Worm (Caenorhabditis elegans) whole organism, midembryonic: ENCODE results near the gene srj-7.

Experiments
- T22C8.4 ChIP-seq: fragments of 200-800 bp; sonication (Bioruptor generic); IDR thresholded peaks from 2 replicates; pipeline ENCODE4 v1.3.6; 2022; ENCODE audit warnings: missing genetic modification characterization, missing compliant biosample characterization
- cog-1 ChIP-seq: sonication (generic microtip); optimal IDR thresholded peaks from 2 replicates; lab custom pipeline; 2016; ENCODE audit warnings: missing genetic modification characterization, missing compliant biosample characterization
- flt-1 ChIP-seq: fragments of 200-800 bp; sonication (Bioruptor generic); IDR thresholded peaks from 2 replicates; pipeline ENCODE4 v1.3.6; 2022; ENCODE audit warnings: missing genetic modification characterization, missing compliant biosample characterization
- klf-2 ChIP-seq: fragments of 200-800 bp; sonication (Bioruptor generic); conservative IDR thresholded peaks from 2 replicates; pipeline ENCODE4 v1.3.6; 2022; ENCODE audit warnings: missing genetic modification reagents, missing genetic modification characterization, missing compliant biosample characterization
- med-1 ChIP-seq: sonication (generic microtip); optimal IDR thresholded peaks from 2 replicates; lab custom pipeline; 2017; ENCODE audit warnings: missing genetic modification characterization, mild to moderate bottlenecking, missing compliant biosample characterization, antibody characterized with exemption, missing genetic modification reagents; ENCODE audit not compliant: insufficient read depth
- ref-1 ChIP-seq: fragments of 200-800 bp; sonication (Bioruptor generic); conservative IDR thresholded peaks from 2 replicates; pipeline ENCODE4 v1.3.6; 2022; ENCODE audit warnings: missing genetic modification reagents, missing genetic modification characterization, missing compliant biosample characterization
- tab-1 ChIP-seq: fragments of 200-800 bp; sonication (Bioruptor generic); IDR thresholded peaks from 2 replicates; pipeline ENCODE4 v1.3.6; 2022; ENCODE audit warnings: missing genetic modification characterization, missing compliant biosample characterization
- ztf-23 ChIP-seq: fragments of 200-800 bp; sonication (Bioruptor generic); IDR thresholded peaks from 2 replicates; pipeline ENCODE4 v1.3.6; 2022; ENCODE audit warnings: missing genetic modification reagents, missing genetic modification characterization, missing compliant biosample characterization
- ztf-29 ChIP-seq: fragments of 200-800 bp; sonication (Bioruptor generic); IDR thresholded peaks from 2 replicates; pipeline ENCODE4 v1.3.6; 2022; ENCODE audit warnings: missing genetic modification reagents, missing genetic modification characterization, missing compliant biosample characterization

The srj-7 gene

DNA sequence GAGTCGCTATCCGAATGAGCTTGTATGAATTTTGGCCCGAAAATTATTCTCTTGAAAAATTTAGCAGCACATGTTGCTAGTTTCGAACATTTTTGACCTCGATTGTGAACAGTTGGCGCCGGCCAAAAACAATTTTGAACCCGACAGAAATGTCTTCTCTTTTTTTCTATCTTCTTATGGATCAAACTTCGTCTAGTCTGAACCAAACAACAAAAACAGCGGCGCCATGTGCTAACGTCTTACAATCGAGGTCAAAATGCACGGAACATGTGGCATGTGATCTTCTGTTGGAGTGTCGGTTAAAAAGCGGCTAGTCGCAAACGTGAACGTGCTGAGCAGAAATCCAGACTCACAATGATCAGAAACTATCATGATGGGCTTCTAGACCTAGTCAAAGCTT, 31.4 kb downstream of the srj-7 start:
- TF ChIP-seq ztf-23: no peak
- TF ChIP-seq ref-1 (GFP tag; lab: Robert Waterston, UW): no peak
- TF ChIP-seq cog-1 (tag; lab: Kevin White, UChicago): no peak
- no peak for TF ChIP-seq klf-2
- TF ChIP-seq flt-1: no peak
- TF ChIP-seq ztf-29 (GFP tag; lab: Robert Waterston, UW): no peak
- TF ChIP-seq tab-1 (GFP tag; lab: Robert Waterston, UW): no peak
- TF ChIP-seq T22C8.4 (GFP tag; lab: Robert Waterston, UW): no peak
- no peak for TF ChIP-seq med-1 (GFP tag; lab: Kevin White, UChicago)

DNA sequence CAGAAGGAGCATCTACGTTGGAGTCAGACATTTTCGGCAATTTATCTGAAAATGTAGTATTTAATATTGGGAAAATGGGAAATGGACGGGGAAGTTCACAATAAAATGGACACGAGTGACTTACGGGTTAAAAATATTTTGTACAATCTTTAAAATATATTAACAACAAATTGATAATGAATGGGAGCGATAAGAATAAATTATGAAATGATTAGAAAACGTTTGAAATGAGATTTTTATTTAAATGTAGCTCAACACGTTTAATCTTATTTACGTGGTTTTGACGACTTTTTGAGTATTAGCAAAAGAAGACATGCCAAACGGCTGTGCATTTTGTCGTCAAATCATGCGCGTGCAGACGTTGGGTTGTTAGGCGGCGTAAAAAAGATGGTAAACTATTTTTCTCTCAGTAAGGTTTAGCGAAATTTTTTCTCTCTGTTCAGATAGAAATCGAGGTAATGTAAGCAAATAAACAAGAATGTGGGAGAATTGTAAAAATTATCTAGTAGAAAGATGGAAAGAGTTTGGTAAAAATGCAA, 33.4 kb downstream of the srj-7 start, which contains the start of gene fbxa-64:
Gene fbxa-64 (minus strand): TSS at position 51 of the 539 bp plus-strand sequence.
- TF ChIP-seq T22C8.4 (GFP tag; lab: Robert Waterston, UW): no peak
- no peak for TF ChIP-seq tab-1 (GFP tag; lab: Robert Waterston, UW)
- TF ChIP-seq ztf-29 (GFP tag; lab: Robert Waterston, UW): no peak
- no peak for TF ChIP-seq flt-1
- no peak for TF ChIP-seq ztf-23
- no peak for TF ChIP-seq ref-1 (GFP tag; lab: Robert Waterston, UW)
- no peak for TF ChIP-seq cog-1 (tag; lab: Kevin White, UChicago)
- no peak for TF ChIP-seq med-1 (GFP tag; lab: Kevin White, UChicago)
- TF ChIP-seq klf-2: no peak

- TF ChIP-seq klf-2 (no peak), T22C8.4 (GFP tag; lab: Robert Waterston, UW) (no peak), med-1 (GFP tag; lab: Kevin White, UChicago) (no peak), ztf-29 (GFP tag; lab: Robert Waterston, UW) (no peak), ztf-23 (no peak), flt-1 (no peak)
Observed at ce11 chrV:3279138-3279537, 34.3 kb downstream of the srj-7 start.

- TF ChIP-seq ztf-29 (GFP tag; lab: Robert Waterston, UW): no peak
- no peak for TF ChIP-seq klf-2
- TF ChIP-seq tab-1 (GFP tag; lab: Robert Waterston, UW): no peak
- TF ChIP-seq ref-1 (GFP tag; lab: Robert Waterston, UW): no peak
- no peak for TF ChIP-seq ztf-23
- TF ChIP-seq T22C8.4 (GFP tag; lab: Robert Waterston, UW): no peak
- no peak for TF ChIP-seq med-1 (GFP tag; lab: Kevin White, UChicago)
- TF ChIP-seq flt-1: no peak
- TF ChIP-seq cog-1 (tag; lab: Kevin White, UChicago): no peak
Observed at ce11 chrV:3280009-3280408, 35.2 kb downstream of the srj-7 start, which contains the start of gene T28A11.2. T28A11.2 (plus strand) TSS chrV:3280379.

DNA sequence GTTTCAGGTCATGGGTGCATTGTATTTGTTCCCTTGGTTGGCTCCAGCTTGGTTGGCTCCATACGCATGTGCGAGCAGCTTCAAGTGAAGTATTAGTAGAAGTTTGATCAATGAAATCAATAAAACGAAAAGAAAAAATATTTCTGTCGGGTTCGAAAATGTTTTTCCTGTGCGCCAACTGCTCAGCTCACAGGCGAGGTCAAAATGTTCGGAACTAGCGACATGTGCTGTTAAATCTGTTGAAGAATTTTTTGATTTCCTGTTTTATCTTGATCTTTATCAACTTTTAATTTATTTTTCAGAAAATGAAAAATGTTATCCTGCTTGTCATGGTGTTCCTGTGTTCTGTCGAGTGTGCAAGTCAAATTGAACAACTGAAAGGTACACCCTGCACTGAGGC, 36.7 kb downstream of the srj-7 start, which contains the start of gene T28A11.25:
Gene T28A11.25 (plus strand): TSS at position 301 of the 400 bp plus-strand sequence.
- TF ChIP-seq cog-1 (tag; lab: Kevin White, UChicago): no peak
- TF ChIP-seq T22C8.4 (GFP tag; lab: Robert Waterston, UW): no peak
- TF ChIP-seq flt-1: no peak
- TF ChIP-seq tab-1 (GFP tag; lab: Robert Waterston, UW): no peak
- TF ChIP-seq ztf-23: no peak
- TF ChIP-seq med-1 (GFP tag; lab: Kevin White, UChicago): no peak
- TF ChIP-seq ztf-29 (GFP tag; lab: Robert Waterston, UW): no peak
- TF ChIP-seq ref-1 (GFP tag; lab: Robert Waterston, UW): no peak
- no peak for TF ChIP-seq klf-2

- TF ChIP-seq tab-1 (GFP tag; lab: Robert Waterston, UW): no peak
- no peak for TF ChIP-seq med-1 (GFP tag; lab: Kevin White, UChicago)
- TF ChIP-seq ztf-29 (GFP tag; lab: Robert Waterston, UW): no peak
- no peak for TF ChIP-seq ztf-23
- TF ChIP-seq flt-1: no peak
- TF ChIP-seq T22C8.4 (GFP tag; lab: Robert Waterston, UW): no peak
Observed at ce11 chrV:3282957-3283356, 38.2 kb downstream of the srj-7 start, which contains the start of gene str-64. str-64 (plus strand) TSS chrV:3283257.

DNA sequence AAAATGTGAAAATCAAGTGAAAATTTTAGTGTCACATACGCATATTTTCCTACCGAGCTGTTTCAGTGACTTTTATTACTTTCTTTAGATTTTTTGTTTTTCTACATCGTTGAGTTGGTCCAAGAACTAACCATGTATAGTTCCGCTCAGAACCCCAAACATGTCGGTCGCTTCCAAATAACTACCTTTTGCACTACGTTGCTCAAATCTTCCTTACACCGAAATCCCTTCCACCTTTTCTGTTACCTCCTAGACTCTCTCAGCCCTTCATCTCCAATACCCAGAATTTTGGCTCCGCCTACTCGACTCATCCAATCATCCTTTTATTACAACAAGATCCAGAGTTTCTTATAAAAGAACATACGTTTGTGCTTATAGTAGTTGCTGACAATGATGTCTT, 39.8 kb downstream of the srj-7 start, which contains the start of gene F35F10.5:
Gene F35F10.5 (plus strand): TSS at position 301 of the 400 bp plus-strand sequence.
- TF ChIP-seq ztf-23 (0 out of 2 replicates have a peak, but pooled peaks have one; percentile 25), T22C8.4 (GFP tag; lab: Robert Waterston, UW) (no peak)

DNA sequence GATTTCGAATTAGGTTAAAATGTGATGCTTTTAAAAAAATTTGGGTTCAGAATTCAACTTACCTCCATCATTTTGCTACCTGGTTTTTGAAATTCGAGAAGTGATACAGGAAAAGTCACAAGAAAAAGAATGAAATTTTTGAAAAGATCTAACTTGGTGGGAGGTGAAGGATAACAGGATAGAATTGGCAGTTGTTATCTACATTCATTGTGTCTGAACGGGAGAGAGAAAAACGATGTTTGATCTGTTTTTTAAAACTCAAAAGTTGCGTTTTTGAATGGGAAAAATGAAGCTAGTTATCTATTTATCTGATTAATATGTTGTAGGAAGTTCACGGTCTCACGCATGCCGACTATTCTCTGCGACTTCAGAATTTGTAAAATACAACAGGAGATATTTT, 42.5 kb downstream of the srj-7 start, which contains the start of gene F35F10.7:
Gene F35F10.7 (minus strand): TSS at position 101 of the 400 bp plus-strand sequence.
- TF ChIP-seq ref-1 (GFP tag; lab: Robert Waterston, UW): no peak
- TF ChIP-seq ztf-29 (GFP tag; lab: Robert Waterston, UW): no peak
- no peak for TF ChIP-seq klf-2
- TF ChIP-seq tab-1 (GFP tag; lab: Robert Waterston, UW): no peak
- no peak for TF ChIP-seq med-1 (GFP tag; lab: Kevin White, UChicago)
- TF ChIP-seq cog-1 (tag; lab: Kevin White, UChicago): no peak
- TF ChIP-seq ztf-23: no peak
- no peak for TF ChIP-seq flt-1
- no peak for TF ChIP-seq T22C8.4 (GFP tag; lab: Robert Waterston, UW)

DNA sequence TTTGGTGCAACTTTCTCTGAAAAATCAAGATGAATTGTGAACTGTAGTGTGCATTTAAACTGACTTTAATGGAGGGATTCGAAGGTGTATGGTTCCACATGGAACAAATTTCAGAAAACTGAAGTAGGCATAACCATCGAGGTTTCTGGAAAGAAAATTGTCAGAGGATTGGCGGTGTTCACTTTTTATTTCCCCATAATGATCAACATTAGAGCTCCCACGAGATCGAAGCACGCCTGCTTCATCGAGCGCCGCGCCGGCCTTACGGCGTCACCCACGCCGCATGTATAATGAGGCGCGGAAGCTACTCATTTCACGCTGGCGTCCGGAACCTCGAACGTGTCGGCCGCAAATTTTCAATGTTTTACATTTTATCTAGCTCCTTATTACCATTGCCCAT, 43.3 kb downstream of the srj-7 start:
- TF ChIP-seq klf-2 (no peak), ztf-23 (no peak), ref-1 (GFP tag; lab: Robert Waterston, UW) (no peak), T22C8.4 (GFP tag; lab: Robert Waterston, UW) (no peak), med-1 (GFP tag; lab: Kevin White, UChicago) (no peak), ztf-29 (GFP tag; lab: Robert Waterston, UW) (no peak), cog-1 (tag; lab: Kevin White, UChicago) (no peak), tab-1 (GFP tag; lab: Robert Waterston, UW) (no peak), flt-1 (no peak)

- TF ChIP-seq tab-1 (GFP tag; lab: Robert Waterston, UW) (no peak), ztf-23 (no peak), cog-1 (tag; lab: Kevin White, UChicago) (no peak), klf-2 (no peak), T22C8.4 (GFP tag; lab: Robert Waterston, UW) (no peak), ztf-29 (GFP tag; lab: Robert Waterston, UW) (no peak), med-1 (GFP tag; lab: Kevin White, UChicago) (no peak), flt-1 (no peak), ref-1 (GFP tag; lab: Robert Waterston, UW) (no peak)
Observed at ce11 chrV:3289267-3289666, 44.5 kb downstream of the srj-7 start, which contains the start of gene F35F10.6. F35F10.6 (minus strand) TSS chrV:3289367.
